Fruit fly (Drosophila melanogaster): ENCODE data around the gene CG9356.

Gene CG9356

DNA sequence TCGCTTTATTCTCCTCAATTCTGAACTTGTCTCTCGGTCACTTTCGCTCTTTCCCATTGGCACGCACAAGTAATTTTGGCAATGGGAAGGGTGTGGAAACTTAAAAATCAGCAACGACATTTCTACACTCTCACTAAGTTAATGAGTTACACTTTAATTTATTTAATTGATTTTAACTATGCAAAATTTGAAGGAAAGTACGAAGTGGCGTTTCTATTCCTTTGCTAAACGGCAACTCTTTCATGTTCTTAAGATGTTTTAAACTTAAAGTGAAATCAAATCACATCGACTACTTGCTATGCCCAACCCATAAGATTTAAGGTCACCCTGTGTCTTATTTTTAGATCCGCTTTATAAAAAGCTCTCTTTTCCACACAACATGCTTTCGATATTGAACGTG lies 33.7 kb downstream of the CG9356 start (continued):
- TF ChIP-seq trh (GFP tag; optimal IDR thresholded peaks at IDR 0.05), result no peak
- TF ChIP-seq CG6175 (GFP tag; IDR thresholded peaks at IDR 0.05), result no peak
- no peak for TF ChIP-seq Neu2 (GFP tag; optimal IDR thresholded peaks at IDR 0.05; ENCODE audit: borderline replicate concordance)
- no peak for TF ChIP-seq sqz (GFP tag; optimal IDR thresholded peaks at IDR 0.05)
- peak; percentile 28 for TF ChIP-seq CG15514 (GFP tag; optimal IDR thresholded peaks at IDR 0.05)
- TF ChIP-seq emc (GFP tag; optimal IDR thresholded peaks at IDR 0.05), result no peak
- peak; percentile 32 for TF ChIP-seq CG1233 (GFP tag; optimal IDR thresholded peaks at IDR 0.05)
- TF ChIP-seq CG17612 (GFP tag; IDR thresholded peaks at IDR 0.05), result no peak
- no peak for TF ChIP-seq HmgD (GFP tag; optimal IDR thresholded peaks at IDR 0.05)
- TF ChIP-seq tna (GFP tag; IDR thresholded peaks at IDR 0.05; ENCODE audit: partially characterized antibody), result no peak
- no peak for TF ChIP-seq CTCF (GFP tag; optimal IDR thresholded peaks at IDR 0.05)
- TF ChIP-seq CG17568 (GFP tag; optimal IDR thresholded peaks at IDR 0.05), result peak; percentile 57
- no peak for TF ChIP-seq pan (optimal IDR thresholded peaks at IDR 0.05)
- peak in 1 of 2 experiments; percentile 76 for TF ChIP-seq pan (GFP tag; optimal IDR thresholded peaks at IDR 0.05 in 1 of 2, IDR thresholded peaks at IDR 0.05 in 1 of 2)
- no peak for TF ChIP-seq nmo (GFP tag; optimal IDR thresholded peaks at IDR 0.05)
- 0 out of 2 replicates have a peak, but pooled peaks have one; percentile 34 for TF ChIP-seq CG32767 (GFP tag; IDR thresholded peaks at IDR 0.05)
- TF ChIP-seq MTF-1 (GFP tag; optimal IDR thresholded peaks at IDR 0.05; ENCODE audit: borderline replicate concordance), result no peak
- TF ChIP-seq HLH54F (GFP tag; optimal IDR thresholded peaks at IDR 0.05), result peak; percentile 31
- TF ChIP-seq ab (GFP tag; optimal IDR thresholded peaks at IDR 0.05), result no peak
- peak; percentile 0 for TF ChIP-seq CG5245 (GFP tag; optimal IDR thresholded peaks at IDR 0.05)
- no peak for TF ChIP-seq Poxn (GFP tag; IDR thresholded peaks at IDR 0.05)
- peak; percentile 67 for TF ChIP-seq CG17359 (tag; optimal IDR thresholded peaks at IDR 0.05)
- TF ChIP-seq seq (GFP tag; IDR thresholded peaks at IDR 0.05), result peak; percentile 60; the same call in 1 of the 2 replicates
- no peak for TF ChIP-seq Adf1 (GFP tag; IDR thresholded peaks at IDR 0.05)
- TF ChIP-seq CG6689 (GFP tag; IDR thresholded peaks at IDR 0.05), result peak; percentile 54; the same call in 1 of the 2 replicates
- TF ChIP-seq ac (GFP tag; optimal IDR thresholded peaks at IDR 0.05), result no peak
- TF ChIP-seq cad (GFP tag; optimal IDR thresholded peaks at IDR 0.05), result no peak
- TF ChIP-seq CG16813 (GFP tag; IDR thresholded peaks at IDR 0.05; ENCODE audit: partially characterized antibody), result no peak
- TF ChIP-seq Fer2 (tag; optimal IDR thresholded peaks at IDR 0.05), result no peak
- no peak for TF ChIP-seq D (optimal IDR thresholded peaks at IDR 0.05)
- no peak for TF ChIP-seq D (GFP tag; optimal IDR thresholded peaks at IDR 0.05)
- TF ChIP-seq Abd-B (GFP tag; optimal IDR thresholded peaks at IDR 0.05), result no peak
- no peak for TF ChIP-seq twi (tag; optimal IDR thresholded peaks at IDR 0.05)
- TF ChIP-seq CG17385 (GFP tag; optimal IDR thresholded peaks at IDR 0.05), result peak; percentile 51

dm6 chr3R:9365893-9366500 lies 38.1 kb downstream of the CG9356 start:
- TF ChIP-seq gem (tag; optimal IDR thresholded peaks at IDR 0.05) (no peak), CG31388 (GFP tag; optimal IDR thresholded peaks at IDR 0.05) (no peak), nmo (GFP tag; optimal IDR thresholded peaks at IDR 0.05) (no peak), CG14441 (GFP tag; IDR thresholded peaks at IDR 0.05) (no peak), caup (GFP tag; optimal IDR thresholded peaks at IDR 0.05; ENCODE audit: severe bottlenecking) (no peak), vnd (GFP tag; IDR thresholded peaks at IDR 0.05; ENCODE audit: partially characterized antibody) (no peak), dimm (GFP tag; IDR thresholded peaks at IDR 0.05) (no peak), gce (GFP tag; IDR thresholded peaks at IDR 0.05) (no peak), nom (GFP tag; optimal IDR thresholded peaks at IDR 0.05) (peak; percentile 52), CG34376 (GFP tag; optimal IDR thresholded peaks at IDR 0.05) (peak; percentile 18), Asciz (GFP tag; optimal IDR thresholded peaks at IDR 0.05) (no peak), CG6254 (GFP tag; optimal IDR thresholded peaks at IDR 0.05) (no peak), Atf6 (GFP tag; IDR thresholded peaks at IDR 0.05) (no peak), CG6854 (GFP tag; optimal IDR thresholded peaks at IDR 0.05) (no peak), CG6175 (GFP tag; IDR thresholded peaks at IDR 0.05) (no peak), CG4820 (GFP tag; optimal IDR thresholded peaks at IDR 0.05) (no peak), exex (tag; optimal IDR thresholded peaks at IDR 0.05) (peak; percentile 98), Aef1 (GFP tag; IDR thresholded peaks at IDR 0.05) (no peak), fd64A (GFP tag; optimal IDR thresholded peaks at IDR 0.05) (no peak), Adf1 (GFP tag; IDR thresholded peaks at IDR 0.05) (no peak), vfl (GFP tag; optimal IDR thresholded peaks at IDR 0.05) (no peak)

Data from whole organism, embryonic.